Worm (Caenorhabditis elegans): Measurements from ENCODE around the gene mtm-3.

DNA sequence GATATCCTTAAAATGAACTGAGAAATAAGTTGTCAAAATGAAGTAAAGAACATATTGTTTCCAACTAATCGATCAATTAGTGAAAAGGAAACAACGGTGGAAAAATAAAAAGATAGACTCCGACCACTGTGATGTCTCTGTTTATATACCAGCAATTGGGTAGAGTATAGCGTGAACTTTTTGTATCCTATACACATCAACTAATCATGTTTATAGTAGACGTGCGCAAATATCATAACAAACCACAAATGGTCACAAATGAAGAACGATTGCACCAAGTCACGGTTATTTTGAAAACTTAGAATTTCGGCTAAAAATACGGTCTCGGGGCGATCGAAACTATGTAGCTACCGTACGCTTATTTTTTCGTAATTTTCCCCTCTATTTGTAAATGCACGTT is 39.4 kb upstream of the mtm-3 start, which contains the start of gene cyp-25A3:
- TF ChIP-seq lin-39 (tag; optimal IDR thresholded peaks at IDR 0.05) (no peak), unc-62 (GFP tag; optimal IDR thresholded peaks at IDR 0.05) (no peak), lsy-2 (tag; optimal IDR thresholded peaks at IDR 0.05) (no peak), blmp-1 (tag; optimal IDR thresholded peaks at IDR 0.05; ENCODE audit: insufficient read depth) (no peak), elt-1 (tag; optimal IDR thresholded peaks at IDR 0.05) (no peak), sem-4 (tag; optimal IDR thresholded peaks at IDR 0.05) (no peak), unc-39 (tag; optimal IDR thresholded peaks at IDR 0.05) (no peak), egl-27 (tag; optimal IDR thresholded peaks at IDR 0.05) (no peak), fos-1 (tag; optimal IDR thresholded peaks at IDR 0.05) (no peak)

Data from whole organism, L2 larva.